Fruit fly (Drosophila melanogaster): ENCODE measurements around the gene CG33923.

CG33923 gene

dm6 chr2L:1333828-1334227, 8.1 kb downstream of the CG33923 start, which contains the start of gene CG5440:
Gene CG5440 (plus strand): TSS chr2L:1334128.
- TF ChIP-seq psq (GFP tag; optimal IDR thresholded peaks at IDR 0.05) (no peak), HLH106 (tag; optimal IDR thresholded peaks at IDR 0.05) (no peak), ey (GFP tag; optimal IDR thresholded peaks at IDR 0.05) (no peak), CG32264 (GFP tag; optimal IDR thresholded peaks at IDR 0.05) (no peak), Hr83 (GFP tag; optimal IDR thresholded peaks at IDR 0.05; ENCODE audit: poor library complexity, severe bottlenecking) (no peak), usp (GFP tag; optimal IDR thresholded peaks at IDR 0.05) (no peak), CrebA (GFP tag; optimal IDR thresholded peaks at IDR 0.05; ENCODE audit: borderline replicate concordance) (no peak), GATAd (GFP tag; optimal IDR thresholded peaks at IDR 0.05) (no peak)

- TF ChIP-seq woc (GFP tag; optimal IDR thresholded peaks at IDR 0.05) = no peak
- TF ChIP-seq h (GFP tag; optimal IDR thresholded peaks at IDR 0.05) = no peak
- no peak for TF ChIP-seq CG32264 (GFP tag; optimal IDR thresholded peaks at IDR 0.05)
- no peak for TF ChIP-seq Sp1 (GFP tag; optimal IDR thresholded peaks at IDR 0.05)
- TF ChIP-seq Jra (GFP tag; optimal IDR thresholded peaks at IDR 0.05) = no peak
- TF ChIP-seq rgr (GFP tag; optimal IDR thresholded peaks at IDR 0.05) = no peak
- TF ChIP-seq ey (GFP tag; optimal IDR thresholded peaks at IDR 0.05) = no peak
- no peak for TF ChIP-seq Rel (GFP tag; optimal IDR thresholded peaks at IDR 0.05)
- TF ChIP-seq Rel (tag; optimal IDR thresholded peaks at IDR 0.05) = no peak
- TF ChIP-seq sv (GFP tag; optimal IDR thresholded peaks at IDR 0.05) = no peak
Measured at dm6 chr2L:1328861-1329260, 13.0 kb downstream of the CG33923 start, which contains the start of gene a5. Gene a5 (plus strand): TSS chr2L:1329161.

- TF ChIP-seq foxo (GFP tag; optimal IDR thresholded peaks at IDR 0.05) (peak in 1 of 2 experiments; percentile 7), Sp1 (GFP tag; optimal IDR thresholded peaks at IDR 0.05) (no peak)
Measured at dm6 chr2L:1316422-1316821, 25.5 kb downstream of the CG33923 start.

DNA sequence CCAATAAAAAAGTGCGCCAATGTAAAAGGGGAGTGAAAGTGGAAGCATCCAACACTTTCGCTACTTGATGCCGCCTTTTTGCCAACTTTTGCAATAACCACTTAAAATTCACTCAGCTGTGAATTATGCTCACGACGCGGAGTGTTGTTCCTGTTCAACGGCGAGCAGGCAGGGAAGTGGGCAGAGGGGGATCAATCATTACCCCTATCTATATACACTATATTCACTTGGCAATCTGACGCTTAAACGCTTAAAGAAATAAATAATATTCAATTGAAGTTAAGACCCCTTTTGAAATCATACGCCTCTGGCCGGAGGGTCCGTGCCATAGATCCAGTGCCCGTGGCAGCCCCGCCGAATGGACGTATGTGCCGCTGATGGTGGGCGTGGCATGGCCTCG, 26.6 kb downstream of the CG33923 start:
- no peak for TF ChIP-seq jim (GFP tag; optimal IDR thresholded peaks at IDR 0.05)
- TF ChIP-seq Mio (GFP tag; optimal IDR thresholded peaks at IDR 0.05) = no peak
- no peak for TF ChIP-seq sv (GFP tag; optimal IDR thresholded peaks at IDR 0.05)

DNA sequence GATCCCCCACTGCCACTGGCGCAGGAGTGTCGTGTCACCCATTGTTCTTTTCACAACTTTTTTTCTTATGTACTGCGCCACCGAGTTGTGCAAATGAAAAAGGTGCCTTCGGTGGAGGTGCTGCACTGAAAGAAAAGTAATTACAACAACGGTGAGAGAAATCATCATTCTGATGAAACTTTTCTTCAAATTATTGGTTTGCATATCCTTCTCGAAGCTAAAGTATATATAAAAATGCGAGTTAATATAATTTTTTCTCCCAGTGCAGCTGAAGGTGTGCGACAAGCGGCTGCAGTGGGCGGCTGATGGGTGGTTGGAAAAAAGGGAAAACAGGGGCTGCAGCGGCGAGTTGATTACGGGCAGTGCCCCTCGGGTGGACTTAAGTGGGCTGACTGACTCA, 29.6 kb downstream of the CG33923 start:
- no peak for TF ChIP-seq N (GFP tag; optimal IDR thresholded peaks at IDR 0.05)
- TF ChIP-seq Sp1 (GFP tag; optimal IDR thresholded peaks at IDR 0.05) = peak; percentile 57
- TF ChIP-seq Myc (optimal IDR thresholded peaks at IDR 0.05) = no peak
- TF ChIP-seq HLH106 (tag; optimal IDR thresholded peaks at IDR 0.05) = peak; percentile 53
- peak; percentile 28 for TF ChIP-seq psq (GFP tag; optimal IDR thresholded peaks at IDR 0.05)
- TF ChIP-seq woc (GFP tag; optimal IDR thresholded peaks at IDR 0.05) = peak; percentile 6
- TF ChIP-seq OdsH (GFP tag; optimal IDR thresholded peaks at IDR 0.05) = peak; percentile 19
- TF ChIP-seq ey (GFP tag; optimal IDR thresholded peaks at IDR 0.05) = peak; percentile 22
- peak; percentile 27 for TF ChIP-seq rgr (GFP tag; optimal IDR thresholded peaks at IDR 0.05)
- peak; percentile 42 for TF ChIP-seq br (GFP tag; optimal IDR thresholded peaks at IDR 0.05)
- TF ChIP-seq Jra (GFP tag; optimal IDR thresholded peaks at IDR 0.05) = no peak
- TF ChIP-seq fru (GFP tag; optimal IDR thresholded peaks at IDR 0.05) = peak; percentile 59
- peak; percentile 36 for TF ChIP-seq h (GFP tag; optimal IDR thresholded peaks at IDR 0.05)
- peak; percentile 22 for TF ChIP-seq Hnf4 (GFP tag; optimal IDR thresholded peaks at IDR 0.05)
- no peak for TF ChIP-seq dmrt93B (GFP tag; optimal IDR thresholded peaks at IDR 0.05)
- peak in 1 of 2 experiments; percentile 48 for TF ChIP-seq foxo (GFP tag; optimal IDR thresholded peaks at IDR 0.05)

Data from whole organism, wandering third instar larva.